Fruit fly (Drosophila melanogaster): ENCODE measurements around the gene CG33080.

CG33080 gene

dm6 chrX:5690216-5690523 lies 27.4 kb downstream of the CG33080 start (continued):
- peak in 1 of 2 experiments; percentile 15 for TF ChIP-seq Trl (optimal IDR thresholded peaks at IDR 0.05)
- no peak for TF ChIP-seq Trl (GFP tag; optimal IDR thresholded peaks at IDR 0.05)
- no peak for TF ChIP-seq Med (GFP tag)
- no peak for TF ChIP-seq CG12744 (GFP tag; optimal IDR thresholded peaks at IDR 0.05)
- TF ChIP-seq Hr51 (GFP tag; optimal IDR thresholded peaks at IDR 0.05): no peak
- no peak for TF ChIP-seq Fer2 (tag; optimal IDR thresholded peaks at IDR 0.05)
- peak; percentile 32 for TF ChIP-seq oc (tag; optimal IDR thresholded peaks at IDR 0.05)
- peak; percentile 94 for TF ChIP-seq CG4360 (GFP tag; IDR thresholded peaks at IDR 0.05)
- TF ChIP-seq B-H2 (GFP tag; optimal IDR thresholded peaks at IDR 0.05): no peak
- TF ChIP-seq Usf (GFP tag; optimal IDR thresholded peaks at IDR 0.05): no peak
- peak; percentile 5 for TF ChIP-seq twi (tag; optimal IDR thresholded peaks at IDR 0.05)
- TF ChIP-seq CG6654 (GFP tag; optimal IDR thresholded peaks at IDR 0.05): no peak
- no peak for TF ChIP-seq Poxn (GFP tag; IDR thresholded peaks at IDR 0.05)
- TF ChIP-seq Hr3 (GFP tag; optimal IDR thresholded peaks at IDR 0.05): no peak
- TF ChIP-seq maf-S (GFP tag; optimal IDR thresholded peaks at IDR 0.05): no peak
- no peak for TF ChIP-seq so (GFP tag; IDR thresholded peaks at IDR 0.05)
- no peak for TF ChIP-seq CG16863 (GFP tag; optimal IDR thresholded peaks at IDR 0.05)
- no peak for TF ChIP-seq CG11456 (GFP tag; IDR thresholded peaks at IDR 0.05)
- no peak for TF ChIP-seq CG17186 (GFP tag; optimal IDR thresholded peaks at IDR 0.05)
- no peak for TF ChIP-seq CG11695 (GFP tag; IDR thresholded peaks at IDR 0.05)
- TF ChIP-seq Bteb2 (GFP tag; optimal IDR thresholded peaks at IDR 0.05): no peak
- TF ChIP-seq Ravus (GFP tag; IDR thresholded peaks at IDR 0.05): no peak
- TF ChIP-seq Fer1 (GFP tag; optimal IDR thresholded peaks at IDR 0.05): no peak
- peak; percentile 40 for TF ChIP-seq kni (GFP tag; optimal IDR thresholded peaks at IDR 0.05)
- TF ChIP-seq GATAe (GFP tag; conservative IDR thresholded peaks at IDR 0.05): no peak
- no peak for TF ChIP-seq prd (optimal IDR thresholded peaks at IDR 0.05)
- TF ChIP-seq prd (GFP tag; IDR thresholded peaks at IDR 0.05): no peak
- TF ChIP-seq p53 (GFP tag; optimal IDR thresholded peaks at IDR 0.05): peak; percentile 75
- TF ChIP-seq NC2α (GFP tag; optimal IDR thresholded peaks at IDR 0.05): no peak
- no peak for TF ChIP-seq usp (GFP tag; optimal IDR thresholded peaks at IDR 0.05)
- TF ChIP-seq CG17385 (GFP tag; optimal IDR thresholded peaks at IDR 0.05): peak; percentile 83
- no peak for TF ChIP-seq ems (GFP tag; optimal IDR thresholded peaks at IDR 0.05)
- no peak for TF ChIP-seq nau (GFP tag; optimal IDR thresholded peaks at IDR 0.05)

dm6 chrX:5689417-5690215 lies 28.0 kb downstream of the CG33080 start, which contains the start of the genes PGAP1 and cv:
TSS of gene PGAP1 (minus strand) at chrX:5689473.
TSS of gene cv (plus strand) at chrX:5690002.
- no peak for TF ChIP-seq Ets97D (GFP tag; optimal IDR thresholded peaks at IDR 0.05)
- TF ChIP-seq CG13775 (GFP tag; optimal IDR thresholded peaks at IDR 0.05): peak; percentile 27
- TF ChIP-seq Dref (GFP tag; IDR thresholded peaks at IDR 0.05): peak; percentile 80
- TF ChIP-seq CG10543 (GFP tag; optimal IDR thresholded peaks at IDR 0.05): no peak
- no peak for TF ChIP-seq Usf (GFP tag; optimal IDR thresholded peaks at IDR 0.05)
- no peak for TF ChIP-seq H15 (GFP tag; IDR thresholded peaks at IDR 0.05)
- no peak for TF ChIP-seq ssp (GFP tag; IDR thresholded peaks at IDR 0.05)
- TF ChIP-seq sd (tag; optimal IDR thresholded peaks at IDR 0.05): peak; percentile 26
- no peak for TF ChIP-seq Doc2 (GFP tag; IDR thresholded peaks at IDR 0.05)
- no peak for TF ChIP-seq CG9609 (GFP tag; optimal IDR thresholded peaks at IDR 0.05)
- TF ChIP-seq CG33557 (GFP tag; optimal IDR thresholded peaks at IDR 0.05): no peak
- TF ChIP-seq CG8281 (tag; optimal IDR thresholded peaks at IDR 0.05): no peak
- TF ChIP-seq CG7839 (tag; optimal IDR thresholded peaks at IDR 0.05): no peak
- TF ChIP-seq schlank (tag; optimal IDR thresholded peaks at IDR 0.05): no peak
- TF ChIP-seq p53 (GFP tag; optimal IDR thresholded peaks at IDR 0.05): no peak
- TF ChIP-seq lab (GFP tag; optimal IDR thresholded peaks at IDR 0.05): no peak
- no peak for TF ChIP-seq danr (GFP tag; IDR thresholded peaks at IDR 0.05)
- no peak for TF ChIP-seq Elba2 (GFP tag; optimal IDR thresholded peaks at IDR 0.05)
- TF ChIP-seq CrebB (tag; optimal IDR thresholded peaks at IDR 0.05): no peak
- peak; percentile 74; the same call in 2 of the 3 replicates for TF ChIP-seq knrl (GFP tag; IDR thresholded peaks at IDR 0.05; ENCODE audit: partially characterized antibody)
- TF ChIP-seq CG11723 (GFP tag; optimal IDR thresholded peaks at IDR 0.05): no peak
- peak; percentile 17 for TF ChIP-seq Dip3 (GFP tag; optimal IDR thresholded peaks at IDR 0.05)

Data from whole organism, embryonic.